Fruit fly (Drosophila melanogaster): Measurements from ENCODE around the gene CG43610.

DNA sequence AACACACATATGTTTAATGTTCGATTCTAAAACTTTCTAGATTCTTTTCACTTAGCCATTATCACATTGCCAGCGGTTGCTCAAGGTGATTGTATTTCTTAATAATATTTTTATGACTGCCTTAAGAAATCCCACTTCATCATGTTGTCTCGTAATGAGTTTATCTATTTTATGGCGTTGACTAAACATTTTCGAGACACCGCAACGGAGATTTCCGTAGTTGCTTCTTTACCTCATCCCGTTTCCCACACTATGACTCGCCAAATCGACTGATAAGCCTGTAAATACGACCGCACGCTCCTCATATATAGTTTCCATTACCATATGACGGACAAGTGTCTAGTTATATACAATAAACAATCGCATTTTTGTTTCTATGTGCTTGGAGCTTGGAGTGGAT is 13.4 kb upstream of the CG43610 start:
- TF ChIP-seq usp (GFP tag; optimal IDR thresholded peaks at IDR 0.05) = no peak
- no peak for TF ChIP-seq psq (optimal IDR thresholded peaks at IDR 0.05)
